Worm (Caenorhabditis elegans) whole organism, young adult: ENCODE data around the gene unc-42.

Experiments
- F33H1.4 ChIP-seq: fragments of 200-800 bp; sonication (Bioruptor generic); IDR thresholded peaks from 2 replicates; pipeline ENCODE4 v1.3.6; 2022; ENCODE audit warnings: missing genetic modification reagents, missing genetic modification characterization, missing compliant biosample characterization
- F39B2.1 ChIP-seq: fragments of 200-800 bp; sonication (Bioruptor generic); IDR thresholded peaks from 2 replicates; pipeline ENCODE4 v1.3.6; 2022; ENCODE audit warnings: missing genetic modification reagents, missing genetic modification characterization, missing compliant biosample characterization
- F55B11.4 ChIP-seq: sonication (generic microtip); optimal IDR thresholded peaks from 2 replicates; lab custom pipeline; 2016; ENCODE audit warnings: missing compliant biosample characterization, missing genetic modification characterization, borderline replicate concordance; ENCODE audit not compliant: insufficient read depth
- Y53G8AR.9 ChIP-seq: fragments of 200-800 bp; sonication (Bioruptor generic); conservative IDR thresholded peaks from 2 replicates; pipeline ENCODE4 v1.3.6; 2022; ENCODE audit warnings: missing genetic modification reagents, missing genetic modification characterization, missing compliant biosample characterization
- attf-6 ChIP-seq: fragments of 200-800 bp; sonication (Bioruptor generic); IDR thresholded peaks from 2 replicates; pipeline ENCODE4 v1.3.6; 2022; ENCODE audit warnings: missing genetic modification reagents, missing genetic modification characterization, missing compliant biosample characterization
- ceh-91 ChIP-seq: fragments of 200-800 bp; sonication (Bioruptor generic); IDR thresholded peaks from 2 replicates; pipeline ENCODE4 v1.3.6; 2022; ENCODE audit warnings: missing genetic modification reagents, missing genetic modification characterization, missing compliant biosample characterization
- him-1 ChIP-seq: sonication (generic microtip); optimal IDR thresholded peaks from 2 replicates; lab custom pipeline; 2016; ENCODE audit warnings: missing genotype, missing genetic modification reagents, missing genetic modification characterization, missing compliant biosample characterization
- lsy-27 ChIP-seq: sonication (generic microtip); optimal IDR thresholded peaks from 2 replicates; lab custom pipeline; 2017; ENCODE audit warnings: missing genetic modification characterization, mild to moderate bottlenecking, missing compliant biosample characterization, antibody characterized with exemption, missing genotype, borderline replicate concordance; ENCODE audit not compliant: insufficient read depth
- nfyb-1 ChIP-seq: fragments of 200-800 bp; sonication (Bioruptor generic); IDR thresholded peaks from 2 replicates; pipeline ENCODE4 v1.3.6; 2022; ENCODE audit warnings: missing genetic modification reagents, missing genetic modification characterization, missing compliant biosample characterization
- nhr-80 ChIP-seq: sonication (generic microtip); optimal IDR thresholded peaks from 2 replicates; lab custom pipeline; 2016; ENCODE audit warnings: missing genetic modification characterization, missing compliant biosample characterization
- rcor-1 ChIP-seq: fragments of 200-800 bp; sonication (Bioruptor generic); IDR thresholded peaks from 2 replicates; pipeline ENCODE4 v1.3.6; 2022; ENCODE audit warnings: missing genetic modification reagents, missing genetic modification characterization, missing compliant biosample characterization
- tbx-9 ChIP-seq: sonication (generic microtip); optimal IDR thresholded peaks from 2 replicates; lab custom pipeline; 2016; ENCODE audit warnings: borderline replicate concordance, missing genetic modification characterization, inconsistent platforms, missing compliant biosample characterization
- unc-62 ChIP-seq: fragments of 150-350 bp; optimal IDR thresholded peaks from 2 replicates; lab custom pipeline; 2014; ENCODE audit warnings: missing biosample characterization, missing genetic modification reagents, missing genetic modification characterization
- ztf-18 ChIP-seq: sonication (generic microtip); optimal IDR thresholded peaks from 2 replicates; lab custom pipeline; 2016; ENCODE audit warnings: missing genotype, mild to moderate bottlenecking, missing genetic modification characterization, missing compliant biosample characterization

- TF ChIP-seq ztf-18 (tag; lab: Kevin White, UChicago) (no peak), unc-62 (GFP tag; lab: Kevin White, UChicago) (no peak), rcor-1 (GFP tag; lab: Robert Waterston, UW) (no peak), tbx-9 (no peak), F39B2.1 (GFP tag; lab: Robert Waterston, UW) (no peak), F55B11.4 (tag; lab: Kevin White, UChicago) (no peak), attf-6 (GFP tag; lab: Robert Waterston, UW) (no peak), nfyb-1 (no peak), Y53G8AR.9 (GFP tag; lab: Robert Waterston, UW) (no peak), him-1 (no peak), ceh-91 (GFP tag; lab: Robert Waterston, UW) (no peak), nhr-80 (tag; lab: Kevin White, UChicago) (no peak), F33H1.4 (GFP tag; lab: Robert Waterston, UW) (no peak), lsy-27 (tag; lab: Kevin White, UChicago) (no peak)
Measured at ce11 chrV:9816390-9816789, 47.2 kb upstream of the unc-42 start, which contains the start of gene sru-31.
